Fruit fly (Drosophila melanogaster) whole organism, larva: ENCODE data around the gene CG15399.
A peak's percentile ranks its signal among the peaks of the same experiment; 100 is the strongest.

Experiments used
- noc ChIP-seq: fragments of 200-800 bp; sonication (Bioruptor generic); optimal IDR thresholded peaks from 3 replicates; lab custom pipeline; 2019; ENCODE audit warnings: missing biosample characterization, mild to moderate bottlenecking, missing genetic modification characterization, moderate library complexity

Gene CG15399

DNA sequence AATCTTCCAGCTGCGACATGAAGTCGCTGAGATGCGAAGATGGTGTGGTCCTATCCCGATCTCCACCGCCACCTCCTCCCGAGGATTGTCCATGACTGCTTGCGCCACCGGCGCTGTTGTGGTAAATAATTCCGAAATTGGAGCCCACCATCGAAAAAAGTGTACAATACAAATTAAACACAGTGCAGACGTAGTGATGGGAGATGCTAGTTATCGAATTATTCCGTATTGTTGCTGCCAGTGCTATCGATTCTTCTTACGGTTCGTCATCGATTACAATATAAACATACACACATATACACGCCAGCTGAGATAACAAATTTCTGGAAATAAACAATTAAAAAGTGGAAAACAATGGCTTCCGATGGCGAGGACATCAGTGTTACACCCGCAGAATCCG is 3.9 kb downstream of the CG15399 start, which contains the start of the genes Taf10b and Taf10:
Taf10b (minus strand) TSS at position 219 of the 400 bp plus-strand sequence.
Taf10 (plus strand) TSS at position 264 of the 400 bp plus-strand sequence.
- TF ChIP-seq noc, result peak; percentile 22

DNA sequence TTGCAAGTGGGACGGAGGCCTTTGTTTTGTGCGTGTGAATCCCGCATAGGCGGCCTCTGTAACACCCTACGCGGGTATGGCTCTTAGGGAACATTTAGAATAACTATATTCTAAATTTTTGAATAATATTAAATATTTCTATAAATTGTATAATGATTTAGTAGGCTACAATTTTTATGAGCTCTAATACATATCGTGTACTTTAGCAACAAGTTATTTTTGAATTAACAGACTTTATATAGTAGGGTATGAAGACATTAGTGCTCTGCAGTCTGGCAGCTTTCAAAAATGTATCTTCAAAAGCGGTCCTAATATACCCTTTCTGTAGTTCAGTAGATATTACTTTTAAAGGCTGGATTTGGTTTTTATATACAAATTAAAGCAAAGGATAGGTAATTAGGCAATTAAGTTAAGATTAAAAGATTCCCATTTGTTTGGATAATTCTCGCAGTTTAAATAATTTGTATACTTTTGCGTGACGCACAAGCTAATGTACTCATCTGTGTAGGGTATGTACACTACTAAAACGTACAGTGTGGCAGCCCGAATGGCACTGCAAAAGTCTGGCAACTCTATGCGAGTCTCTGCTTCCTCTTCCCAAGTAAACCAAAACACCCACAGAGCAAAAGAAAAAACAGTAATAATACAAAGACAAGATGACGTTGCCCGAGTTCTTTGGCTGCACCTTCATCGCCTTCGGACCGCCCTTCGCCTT is 5.8 kb downstream of the CG15399 start, which contains the start of the genes Snx21 and aph-1:
Snx21 (minus strand) TSS at position 7 of the 715 bp plus-strand sequence.
aph-1 (plus strand) TSS at position 575 of the 715 bp plus-strand sequence.
- peak; percentile 94 for TF ChIP-seq noc

DNA sequence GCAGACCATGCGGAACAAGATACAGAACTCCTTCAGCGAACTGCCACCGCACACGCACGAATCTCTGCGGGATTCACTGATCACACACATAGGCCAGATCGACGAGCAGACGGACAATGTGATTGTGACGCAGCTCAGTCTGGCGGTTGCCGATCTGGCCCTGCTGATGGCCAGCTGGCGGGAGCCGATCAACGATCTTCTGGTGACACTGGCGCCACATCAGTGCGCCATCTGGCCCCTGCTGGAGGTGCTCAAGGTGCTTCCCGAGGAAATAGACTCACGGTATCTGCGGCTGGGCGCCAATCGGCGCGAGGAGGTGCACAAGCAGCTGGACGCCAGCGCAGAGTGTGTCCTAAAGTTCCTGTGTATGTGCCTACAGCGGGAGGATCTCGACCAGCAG is 11.3 kb downstream of the CG15399 start:
- no peak for TF ChIP-seq noc

DNA sequence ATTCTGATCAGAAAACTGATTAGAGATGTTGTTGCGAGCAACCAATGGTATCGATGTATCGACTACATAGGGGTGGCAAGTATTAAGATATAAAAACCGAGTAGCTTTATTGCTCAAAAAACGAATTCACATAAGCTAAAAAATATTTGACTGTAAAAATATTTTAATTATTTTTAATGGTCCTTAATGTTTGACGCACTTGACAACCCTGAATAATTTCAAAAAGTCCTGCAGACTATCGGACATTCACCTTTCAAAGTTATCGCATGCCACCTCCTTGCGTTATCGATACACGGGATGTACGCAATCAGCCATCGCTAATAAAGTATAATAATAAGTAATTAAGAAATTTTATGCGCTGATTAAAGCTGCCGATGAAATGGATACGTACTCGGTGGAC is 11.9 kb downstream of the CG15399 start, which contains the start of the genes HemK2, Snapin and Tnpo-SR:
HemK2 (minus strand) TSS at position 24 of the 400 bp plus-strand sequence.
Snapin (minus strand) TSS at position 24 of the 400 bp plus-strand sequence.
Tnpo-SR (plus strand) TSS at position 271 of the 400 bp plus-strand sequence.
- TF ChIP-seq noc, result peak; percentile 91

DNA sequence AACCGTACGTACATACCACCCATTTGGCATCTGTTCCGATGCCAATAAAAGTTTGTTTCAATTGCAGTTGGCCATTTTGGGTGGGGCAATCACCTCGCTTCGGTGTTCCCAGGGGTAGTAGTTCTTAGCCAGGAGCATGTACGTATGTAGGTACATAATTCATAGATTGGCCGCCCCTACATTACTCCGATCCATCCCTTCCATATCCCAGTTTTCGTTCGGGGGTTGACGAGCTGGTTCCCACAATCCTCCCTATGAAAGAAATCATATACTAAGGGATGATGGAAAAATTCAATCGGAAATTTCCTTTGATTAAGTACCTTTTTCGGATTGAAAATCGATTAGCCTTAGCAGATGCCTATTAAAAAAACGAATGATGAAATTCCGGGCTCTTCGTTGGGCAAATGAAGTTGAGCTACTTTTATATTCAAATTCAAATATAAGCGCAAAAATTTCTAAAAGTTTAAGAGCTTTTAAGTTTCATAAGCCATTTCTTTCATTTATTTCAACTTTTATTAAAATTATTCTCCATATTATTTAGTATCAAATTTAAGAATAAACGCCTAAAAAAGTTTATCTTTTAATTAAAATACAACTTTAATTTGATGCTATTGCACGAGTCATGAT is 13.5 kb downstream of the CG15399 start:
- TF ChIP-seq noc, result no peak

DNA sequence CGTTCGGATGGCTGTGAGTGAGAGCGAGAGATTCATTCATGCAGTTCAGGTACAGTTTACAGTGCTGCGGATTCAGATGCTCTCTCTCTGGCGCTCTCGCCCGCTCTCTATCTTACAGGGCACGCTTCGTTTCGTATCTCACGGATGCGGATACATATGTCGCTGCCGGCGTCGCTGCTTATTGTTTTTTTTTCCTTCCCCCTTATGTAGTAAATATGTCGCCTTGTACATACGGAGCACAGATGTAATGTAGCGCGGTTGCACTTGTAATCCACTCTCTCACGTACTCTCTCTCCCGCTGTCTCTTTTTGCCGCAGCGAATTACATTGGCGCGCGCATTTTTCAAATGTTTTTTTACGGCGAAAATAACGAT is 16.3 kb downstream of the CG15399 start:
- TF ChIP-seq noc, result no peak

DNA sequence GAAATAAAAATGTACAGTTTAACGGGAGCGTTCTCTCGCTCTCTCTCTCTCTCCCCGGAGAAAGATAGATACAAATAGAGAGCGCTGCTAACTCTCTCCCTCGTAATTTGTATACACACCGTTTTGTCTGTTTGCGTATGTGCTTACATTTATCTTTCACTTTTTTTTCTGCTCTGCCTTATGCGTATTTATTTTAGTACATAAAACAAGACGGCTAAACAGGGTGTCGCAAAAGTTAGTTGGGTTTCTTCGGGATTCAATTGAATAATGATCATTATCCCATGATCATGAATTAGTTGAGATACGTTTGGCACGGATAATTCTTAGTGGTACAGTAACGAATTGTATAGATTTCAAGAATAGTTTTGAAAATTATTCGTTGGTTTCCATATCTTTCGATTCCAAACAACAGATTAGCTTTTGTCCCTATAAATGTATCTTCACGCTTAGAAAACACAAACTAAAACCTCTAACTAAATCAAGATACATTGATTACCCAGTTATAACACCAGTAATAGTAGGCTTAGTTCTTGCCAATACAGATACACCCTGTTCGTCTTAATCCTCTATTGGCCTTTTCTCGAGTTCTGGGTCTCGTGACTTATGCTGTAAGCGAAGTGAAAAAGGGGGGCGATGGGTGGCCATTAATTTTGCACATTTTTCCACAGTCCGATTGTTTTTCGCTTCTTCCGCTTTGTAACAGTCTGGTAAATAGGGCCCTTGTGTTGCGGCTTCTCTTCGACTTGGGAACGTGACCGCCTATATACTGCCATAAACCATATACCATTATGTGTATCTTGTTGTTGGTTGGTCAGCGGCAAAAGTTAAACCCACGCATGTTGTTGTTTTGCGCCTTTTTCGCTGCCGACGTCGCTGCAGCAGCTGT is 16.9 kb downstream of the CG15399 start:
- TF ChIP-seq noc, result peak; percentile 88

DNA sequence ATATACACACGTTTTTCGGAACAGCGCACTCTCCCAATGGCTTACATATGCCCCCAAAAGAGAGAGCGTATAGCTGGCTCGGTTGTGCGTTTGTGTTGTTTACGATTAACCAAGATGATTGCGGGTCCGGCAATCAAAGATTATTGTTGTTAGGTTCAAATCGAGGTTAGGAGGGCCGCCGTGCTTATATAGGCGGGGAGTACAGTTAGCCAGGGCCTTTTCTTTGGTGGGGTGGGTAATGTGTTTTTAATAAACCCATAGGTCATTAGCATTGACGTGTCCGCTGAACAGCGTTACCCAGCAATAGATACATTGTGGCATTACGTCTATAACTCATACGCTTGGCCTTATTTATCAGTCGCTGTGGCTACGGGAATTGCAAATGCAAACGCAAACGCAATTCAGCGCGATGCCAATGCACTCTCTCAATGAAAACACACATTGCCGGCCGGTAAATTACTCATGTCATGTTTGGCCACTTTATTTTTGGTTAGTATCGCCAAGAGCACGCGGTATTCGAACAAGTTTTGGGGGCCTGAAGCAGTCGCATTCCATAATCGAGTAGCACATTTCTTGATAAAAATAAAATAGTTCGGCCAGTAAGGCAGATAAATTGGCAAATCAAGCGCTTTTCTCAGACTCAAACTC is 17.7 kb downstream of the CG15399 start:
- no peak for TF ChIP-seq noc

DNA sequence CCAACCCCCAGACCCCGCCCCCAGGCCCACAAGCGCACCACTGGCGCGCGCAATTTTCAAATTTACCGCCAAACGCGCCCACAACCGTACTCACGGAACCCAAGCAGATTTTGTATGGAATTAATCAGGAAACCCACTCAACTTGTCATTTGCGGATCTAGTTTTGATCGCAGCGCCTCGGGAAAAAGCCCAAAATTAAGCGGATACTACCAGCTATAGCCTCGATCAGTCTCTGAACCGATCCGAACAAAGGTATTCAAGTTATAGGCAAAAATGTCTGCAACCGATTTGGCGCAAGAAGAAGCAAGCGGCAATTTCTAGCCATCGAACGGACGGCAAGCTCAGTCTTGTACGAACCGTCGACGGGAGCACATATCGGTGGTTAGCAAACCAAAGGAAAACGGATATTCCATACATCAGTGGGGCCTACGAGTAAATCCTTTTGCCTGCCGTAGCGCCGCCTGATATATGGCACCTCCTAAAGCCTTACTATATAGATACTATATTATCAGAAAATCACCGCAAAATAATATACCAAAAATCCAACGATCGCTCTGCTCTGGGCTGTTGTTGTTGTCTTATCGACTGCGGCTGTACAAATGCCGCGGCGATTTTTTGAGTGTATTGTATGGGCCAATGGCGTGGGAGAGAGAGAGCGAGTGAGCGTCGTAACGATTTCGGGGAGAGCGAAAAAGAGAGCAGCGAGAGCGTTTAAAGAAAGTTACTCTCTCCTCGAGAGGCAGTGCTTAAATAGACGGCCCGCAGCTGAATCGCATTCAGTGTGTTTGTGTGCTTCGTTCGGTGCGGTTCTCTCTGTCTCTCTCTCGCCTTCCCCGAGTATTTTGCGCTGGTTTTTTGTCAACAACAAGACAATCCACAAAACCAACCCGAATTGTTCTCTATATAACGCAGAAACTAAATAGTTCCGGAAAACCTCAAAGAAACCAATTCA is 18.8 kb downstream of the CG15399 start, which contains the start of gene Pgk:
Pgk (minus strand) TSS at position 609 of the 952 bp plus-strand sequence.
- TF ChIP-seq noc, result peak; percentile 65

DNA sequence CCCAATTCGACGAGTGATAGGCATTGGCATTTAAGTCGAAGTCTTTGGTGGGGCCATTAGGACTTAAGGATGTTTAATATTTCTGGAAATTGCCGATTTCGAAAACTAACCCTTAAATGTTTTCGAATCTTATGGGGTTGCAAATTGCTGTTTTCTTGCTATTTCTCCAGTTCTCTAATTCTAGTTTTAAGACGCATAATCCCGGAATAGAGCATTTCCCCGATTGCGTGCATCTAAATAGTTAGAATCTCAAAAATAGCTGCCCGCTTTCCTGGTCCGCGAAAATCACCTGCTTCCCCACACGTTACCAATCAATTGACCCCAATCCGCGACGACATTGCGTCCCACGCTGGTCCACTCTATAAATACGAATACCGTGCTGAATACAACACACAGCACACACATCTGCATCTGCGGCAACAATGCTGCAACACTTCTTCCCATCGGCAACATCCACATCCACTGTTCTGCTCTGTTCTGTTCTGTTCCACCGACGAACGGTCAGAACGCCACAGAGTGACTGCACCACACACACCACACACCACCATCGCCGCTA is 19.6 kb downstream of the CG15399 start, which contains the start of gene Bacc:
Bacc (plus strand) TSS at position 542 of the 556 bp plus-strand sequence.
- TF ChIP-seq noc, result peak; percentile 96

DNA sequence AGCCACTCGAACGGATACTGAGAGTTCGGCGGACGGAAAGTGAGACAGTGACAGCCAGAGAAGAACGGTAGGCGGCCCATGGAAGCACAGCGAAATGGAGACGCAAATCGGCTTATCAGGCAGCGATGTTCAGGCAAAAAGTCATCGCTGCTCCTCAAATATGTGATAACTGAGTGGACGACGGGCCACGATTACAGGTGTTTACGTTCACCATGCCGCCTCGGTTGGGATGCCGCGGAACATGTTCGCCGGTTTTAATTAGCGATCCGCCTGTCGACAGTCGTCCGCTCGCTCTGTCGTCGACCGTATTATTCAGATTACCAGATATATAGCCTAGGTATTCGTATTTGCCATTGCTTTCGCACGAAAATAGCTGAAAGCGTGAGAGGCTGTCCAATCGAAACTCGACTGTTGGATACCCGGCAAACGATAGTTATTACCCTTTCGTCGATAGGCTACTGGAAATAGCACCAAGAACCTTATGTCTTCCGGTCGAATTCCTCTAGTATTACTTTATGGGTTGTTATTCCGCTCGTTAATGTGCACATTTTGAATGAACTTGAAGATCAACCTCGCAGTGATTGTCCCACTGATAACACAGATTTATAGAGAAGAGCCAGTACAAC is 20.4 kb downstream of the CG15399 start:
- TF ChIP-seq noc, result no peak

DNA sequence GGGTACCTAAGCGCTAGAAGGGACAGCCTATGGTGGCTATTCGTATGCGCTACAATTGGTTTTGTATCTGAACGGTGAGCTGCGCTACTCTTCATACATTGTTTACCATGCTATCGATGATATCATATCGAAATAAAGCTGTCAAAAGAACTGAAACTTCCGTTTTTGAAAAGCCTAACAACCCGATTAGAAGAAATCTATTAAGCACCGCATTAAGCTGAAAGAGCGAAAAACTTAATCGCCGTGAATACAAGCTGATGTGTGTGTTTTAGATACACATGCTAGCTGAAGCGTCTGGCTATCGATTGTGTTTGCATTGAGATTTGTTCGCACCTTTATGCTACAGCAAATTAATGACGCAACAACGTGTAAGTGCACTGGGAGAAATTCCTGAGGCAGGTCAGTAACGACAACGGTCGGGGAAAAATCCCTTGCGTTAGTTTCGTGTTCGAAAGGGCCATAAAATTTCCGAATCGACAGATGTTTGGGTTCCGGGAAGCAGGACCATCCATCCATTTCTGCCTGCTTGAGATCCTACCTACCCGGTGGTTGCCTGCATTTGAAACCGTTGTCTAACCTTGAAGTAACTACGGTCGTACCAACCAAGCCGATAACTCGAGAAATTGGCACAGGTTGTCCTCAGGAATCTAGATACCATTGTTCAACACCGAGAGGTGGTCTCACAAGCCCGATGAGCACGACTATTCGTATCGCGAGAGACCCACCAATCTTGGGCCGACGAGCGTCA is 21.1 kb downstream of the CG15399 start:
- TF ChIP-seq noc, result peak; percentile 81

DNA sequence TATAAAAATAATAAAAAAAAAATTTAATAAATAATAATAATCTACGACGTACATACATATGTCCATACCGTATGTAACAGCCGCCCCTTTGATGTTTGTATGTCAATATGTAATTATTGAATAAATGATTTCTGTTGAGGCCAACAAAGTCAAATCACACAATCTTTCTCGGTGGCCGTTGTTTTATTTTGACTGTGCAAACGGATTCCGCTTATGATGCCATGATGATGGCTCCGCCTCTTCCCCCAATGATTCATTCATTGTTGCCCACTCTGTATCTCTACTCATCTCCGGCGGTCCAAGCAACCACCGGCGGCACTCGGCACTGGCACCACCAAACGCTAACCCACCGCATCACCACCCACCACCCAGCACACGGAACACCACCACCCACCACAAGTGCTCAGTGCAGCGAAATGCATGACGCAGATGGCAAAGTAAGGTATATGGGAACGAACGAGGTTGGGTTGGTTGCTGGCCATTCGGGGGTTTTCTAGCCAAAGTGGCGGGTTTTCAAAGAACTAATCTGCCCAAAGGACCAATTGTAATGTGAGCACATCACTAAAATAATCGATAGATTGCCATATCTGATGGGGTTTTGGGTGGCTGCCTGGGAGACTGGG is 22.3 kb downstream of the CG15399 start:
- no peak for TF ChIP-seq noc
